Worm (Caenorhabditis elegans) whole organism, L1 larva: ENCODE results near the gene C35B1.4.
A peak's percentile ranks its signal among the peaks of the same experiment; 100 is the strongest.

Experiments
- C16A3.4 ChIP-seq: fragments of 150-350 bp; optimal IDR thresholded peaks from 2 replicates; lab custom pipeline; 2014; ENCODE audit warnings: missing biosample characterization, missing genetic modification characterization
- Y116A8C.19 ChIP-seq: sonication (generic microtip); optimal IDR thresholded peaks from 2 replicates; lab custom pipeline; 2016; ENCODE audit warnings: missing compliant biosample characterization, missing genetic modification characterization, borderline replicate concordance
- aha-1 ChIP-seq: fragments of 150-350 bp; optimal IDR thresholded peaks from 2 replicates; lab custom pipeline; 2014; ENCODE audit warnings: missing biosample characterization, missing genetic modification characterization
- ceh-8 ChIP-seq: fragments of 200-800 bp; sonication (Bioruptor generic); optimal IDR thresholded peaks from 2 replicates; lab custom pipeline; 2018; ENCODE audit warnings: mild to moderate bottlenecking, missing genetic modification characterization, moderate library complexity, missing compliant biosample characterization
- ceh-82 ChIP-seq, 3 experiments: fragments of 150-350 bp in 1 of 3; sonication (generic microtip) in 2 of 3; optimal IDR thresholded peaks; 2 replicates each; lab custom pipeline; 2014 to 2017; ENCODE audit warnings: missing biosample characterization in 3 of 3, missing genetic modification characterization in 3 of 3
- dpl-1 ChIP-seq, 3 experiments: fragments of 150-350 bp in 2 of 3; sonication (generic microtip) in 1 of 3; optimal IDR thresholded peaks; 2 replicates each; lab custom pipeline; 2014 to 2017; ENCODE audit warnings: missing biosample characterization in 3 of 3, missing genetic modification characterization in 3 of 3, missing genetic modification reagents in 3 of 3
- dsc-1 ChIP-seq: sonication (generic microtip); optimal IDR thresholded peaks from 2 replicates; lab custom pipeline; 2016; ENCODE audit warnings: mild to moderate bottlenecking, missing genetic modification characterization, missing compliant biosample characterization
- efl-1 ChIP-seq, 4 experiments: fragments of 150-350 bp; optimal IDR thresholded peaks in 3 of 4; peaks in 1 of 4; 1 replicate in 1 of 4; 2 replicates in 3 of 4; lab custom pipeline; 2014; ENCODE audit warnings: missing biosample characterization in 2 of 4, missing genetic modification characterization in 2 of 4, missing genetic modification reagents in 2 of 4
- egl-13 ChIP-seq: sonication (generic microtip); optimal IDR thresholded peaks from 2 replicates; lab custom pipeline; 2016; ENCODE audit warnings: missing genotype, missing genetic modification reagents, missing genetic modification characterization, missing compliant biosample characterization
- ets-5 ChIP-seq: fragments of 200-800 bp; sonication (Bioruptor generic); IDR thresholded peaks from 2 replicates; pipeline ENCODE4 v1.3.6; 2022; ENCODE audit warnings: missing genetic modification characterization, missing compliant biosample characterization
- fkh-4 ChIP-seq: sonication (generic microtip); optimal IDR thresholded peaks from 2 replicates; lab custom pipeline; 2016; ENCODE audit warnings: missing compliant biosample characterization, missing genetic modification characterization, borderline replicate concordance
- fkh-8 ChIP-seq: sonication (generic microtip); optimal IDR thresholded peaks from 2 replicates; lab custom pipeline; 2016; ENCODE audit warnings: mild to moderate bottlenecking, missing genetic modification characterization, missing compliant biosample characterization
- fos-1 ChIP-seq: fragments of 150-350 bp; optimal IDR thresholded peaks from 2 replicates; lab custom pipeline; 2014; ENCODE audit warnings: missing biosample characterization, missing genetic modification characterization
- grh-1 ChIP-seq: fragments of 200-800 bp; sonication (Bioruptor generic); IDR thresholded peaks from 2 replicates; pipeline ENCODE4 v1.3.6; 2022; ENCODE audit warnings: missing genetic modification reagents, missing genetic modification characterization, missing compliant biosample characterization
- hpl-2 ChIP-seq: fragments of 150-350 bp; optimal IDR thresholded peaks from 2 replicates; lab custom pipeline; 2014; ENCODE audit warnings: missing biosample characterization, missing genetic modification reagents, missing genetic modification characterization
- lin-13 ChIP-seq: fragments of 150-350 bp; optimal IDR thresholded peaks from 2 replicates; lab custom pipeline; 2014; ENCODE audit warnings: missing biosample characterization, missing genetic modification reagents, missing genetic modification characterization
- lin-14 ChIP-seq: fragments of 200-800 bp; sonication (Bioruptor generic); optimal IDR thresholded peaks from 2 replicates; lab custom pipeline; 2018; ENCODE audit warnings: mild to moderate bottlenecking, missing genetic modification characterization, moderate library complexity, missing compliant biosample characterization
- lin-35 ChIP-seq, 2 experiments: fragments of 150-350 bp; optimal IDR thresholded peaks; 2 replicates each; lab custom pipeline; 2014; ENCODE audit warnings: missing biosample characterization in 2 of 2, missing genetic modification characterization in 2 of 2, missing genetic modification reagents in 2 of 2
- lin-39 ChIP-seq: fragments of 150-350 bp; optimal IDR thresholded peaks from 2 replicates; lab custom pipeline; 2014; ENCODE audit warnings: missing biosample characterization, missing genetic modification reagents, missing genetic modification characterization
- lsy-2 ChIP-seq, 2 experiments: fragments of 150-350 bp; optimal IDR thresholded peaks; 2 replicates each; lab custom pipeline; 2014; ENCODE audit warnings: missing biosample characterization in 2 of 2, missing genetic modification characterization in 2 of 2
- mab-9 ChIP-seq: fragments of 200-800 bp; sonication (Bioruptor generic); IDR thresholded peaks from 2 replicates; pipeline ENCODE4 v1.3.6; 2022; ENCODE audit warnings: missing genetic modification reagents, missing genetic modification characterization, missing compliant biosample characterization
- mdl-1 ChIP-seq, 2 experiments: fragments of 150-350 bp; optimal IDR thresholded peaks; 2 replicates each; lab custom pipeline; 2014 to 2017; ENCODE audit warnings: missing biosample characterization in 2 of 2, missing genetic modification characterization in 2 of 2, inconsistent platforms in 1 of 2
- mef-2 ChIP-seq: fragments of 150-350 bp; optimal IDR thresholded peaks from 2 replicates; lab custom pipeline; 2014; ENCODE audit warnings: missing biosample characterization, missing genetic modification characterization
- mep-1 ChIP-seq: fragments of 150-350 bp; optimal IDR thresholded peaks from 2 replicates; lab custom pipeline; 2014; ENCODE audit warnings: missing biosample characterization, missing genetic modification characterization
- nhr-11 ChIP-seq: fragments of 150-350 bp; optimal IDR thresholded peaks from 2 replicates; lab custom pipeline; 2014; ENCODE audit warnings: missing biosample characterization, missing genetic modification characterization
- nhr-19 ChIP-seq: fragments of 200-800 bp; sonication (Bioruptor generic); conservative IDR thresholded peaks from 2 replicates; pipeline ENCODE4 v1.3.6; 2022; ENCODE audit warnings: missing genetic modification characterization, missing compliant biosample characterization
- nhr-237 ChIP-seq: fragments of 150-350 bp; optimal IDR thresholded peaks from 2 replicates; lab custom pipeline; 2014; ENCODE audit warnings: missing biosample characterization, missing genetic modification characterization
- nhr-47 ChIP-seq: sonication (generic microtip); optimal IDR thresholded peaks from 2 replicates; lab custom pipeline; 2016; ENCODE audit warnings: mild to moderate bottlenecking, missing genetic modification characterization, moderate library complexity, missing compliant biosample characterization
- nhr-71 ChIP-seq: sonication (generic microtip); optimal IDR thresholded peaks from 2 replicates; lab custom pipeline; 2016; ENCODE audit warnings: mild to moderate bottlenecking, missing genetic modification characterization, moderate library complexity, missing compliant biosample characterization
- nhr-77 ChIP-seq: fragments of 150-350 bp; optimal IDR thresholded peaks from 2 replicates; lab custom pipeline; 2014; ENCODE audit warnings: missing biosample characterization, missing genetic modification characterization
- nhr-85 ChIP-seq: sonication (generic microtip); peaks from one replicate; lab custom pipeline; 2016; ENCODE audit warnings: missing genetic modification characterization, inconsistent platforms, missing compliant biosample characterization
- pag-3 ChIP-seq: sonication (generic microtip); optimal IDR thresholded peaks from 2 replicates; lab custom pipeline; 2017; ENCODE audit warnings: missing genetic modification characterization, mild to moderate bottlenecking, missing compliant biosample characterization, antibody characterized with exemption, borderline replicate concordance; ENCODE audit not compliant: insufficient read depth
- pax-3 ChIP-seq: fragments of 200-800 bp; sonication (Bioruptor generic); optimal IDR thresholded peaks from 2 replicates; lab custom pipeline; 2018; ENCODE audit warnings: mild to moderate bottlenecking, missing genetic modification characterization, moderate library complexity, missing compliant biosample characterization
- snu-23 ChIP-seq: sonication (generic microtip); optimal IDR thresholded peaks from 2 replicates; lab custom pipeline; 2016; ENCODE audit warnings: missing genetic modification characterization, missing compliant biosample characterization
- sox-4 ChIP-seq: sonication (generic microtip); optimal IDR thresholded peaks from 2 replicates; lab custom pipeline; 2016; ENCODE audit warnings: missing genetic modification characterization, missing compliant biosample characterization
- sptf-1 ChIP-seq: fragments of 150-350 bp; optimal IDR thresholded peaks from 2 replicates; lab custom pipeline; 2014; ENCODE audit warnings: missing biosample characterization, missing genetic modification characterization
- swsn-7 ChIP-seq: sonication (generic microtip); optimal IDR thresholded peaks from 2 replicates; lab custom pipeline; 2016; ENCODE audit warnings: missing genetic modification characterization, missing compliant biosample characterization
- unc-62 ChIP-seq: fragments of 150-350 bp; optimal IDR thresholded peaks from 2 replicates; lab custom pipeline; 2014; ENCODE audit warnings: missing biosample characterization, missing genetic modification reagents, missing genetic modification characterization
- unc-86 ChIP-seq: sonication (generic microtip); optimal IDR thresholded peaks from 2 replicates; lab custom pipeline; 2016; ENCODE audit warnings: missing genetic modification characterization, missing compliant biosample characterization
- unc-98 ChIP-seq: fragments of 200-800 bp; sonication (Bioruptor generic); IDR thresholded peaks from 2 replicates; pipeline ENCODE4 v1.3.6; 2022; ENCODE audit warnings: missing genetic modification characterization, missing compliant biosample characterization
- ztf-4 ChIP-seq: fragments of 150-350 bp; optimal IDR thresholded peaks from 2 replicates; lab custom pipeline; 2014; ENCODE audit warnings: missing biosample characterization, missing genetic modification characterization

C35B1.4 gene

DNA sequence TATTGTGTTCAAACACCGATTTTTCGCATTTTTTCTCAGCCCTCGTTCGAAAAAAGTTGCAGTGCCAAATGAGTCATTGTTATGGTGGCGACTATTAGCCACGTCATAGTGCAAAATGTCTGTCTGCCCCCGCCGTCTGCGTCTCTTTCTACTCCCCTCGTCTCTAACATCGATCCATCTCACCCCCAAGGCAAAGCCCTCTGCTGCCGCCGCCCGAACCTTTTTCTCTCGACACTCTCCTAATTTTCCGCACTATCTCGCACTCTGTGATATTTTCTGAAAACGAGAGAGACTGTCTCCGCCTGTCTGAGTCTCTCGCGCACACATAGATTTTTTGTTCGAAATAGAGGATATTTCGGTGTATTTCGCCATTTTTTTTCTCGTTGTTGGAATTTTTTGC lies 13.5 kb downstream of the C35B1.4 start (continued):
- peak; percentile 39 to 69 (median 67) for TF ChIP-seq ceh-82 (tag; optimal IDR thresholded peaks at IDR 0.05; lab: Kevin White, UChicago)
- peak; percentile 40 for TF ChIP-seq nhr-11 (tag; lab: Kevin White, UChicago)
- peak; percentile 96 for TF ChIP-seq lin-14
- TF ChIP-seq pag-3 (tag; lab: Kevin White, UChicago): no peak
- peak; percentile 91 for TF ChIP-seq snu-23 (GFP tag; lab: Kevin White, UChicago)
- TF ChIP-seq nhr-71 (tag; lab: Kevin White, UChicago): peak; percentile 92
- peak; percentile 21 to 58 (median 55) for TF ChIP-seq dpl-1 (GFP tag; optimal IDR thresholded peaks at IDR 0.05; lab: Kevin White, UChicago)
- TF ChIP-seq pax-3 (tag; lab: Kevin White, UChicago): peak; percentile 53
- peak; percentile 11 for TF ChIP-seq C16A3.4 (tag; lab: Kevin White, UChicago)
- TF ChIP-seq egl-13 (tag; lab: Kevin White, UChicago): peak; percentile 78
- peak; percentile 71 for TF ChIP-seq fos-1 (tag; lab: Kevin White, UChicago)
- peak; percentile 67 for TF ChIP-seq mep-1 (tag; lab: Kevin White, UChicago)
- peak; percentile 70 for TF ChIP-seq dsc-1 (tag; lab: Kevin White, UChicago)
- no peak for TF ChIP-seq hpl-2 (GFP tag; lab: Kevin White, UChicago)
- TF ChIP-seq unc-62 (GFP tag; lab: Kevin White, UChicago): no peak
- no peak for TF ChIP-seq ets-5 (GFP tag; lab: Robert Waterston, UW)
- peak; percentile 80 for TF ChIP-seq unc-86 (tag; lab: Kevin White, UChicago)
- no peak for TF ChIP-seq sox-4 (tag; lab: Kevin White, UChicago)
- peak in 1 of 2 experiments; percentile 45 for TF ChIP-seq mdl-1 (tag; optimal IDR thresholded peaks at IDR 0.05; lab: Kevin White, UChicago)
- TF ChIP-seq mab-9 (GFP tag; lab: Robert Waterston, UW): peak; percentile 56; the same call in 1 of the 2 replicates
- peak; percentile 88 for TF ChIP-seq swsn-7 (tag; lab: Kevin White, UChicago)
- peak; percentile 1 for TF ChIP-seq nhr-237 (tag; lab: Kevin White, UChicago)
- TF ChIP-seq fkh-8 (tag; lab: Kevin White, UChicago): peak; percentile 74
- TF ChIP-seq nhr-77: peak; percentile 3
- TF ChIP-seq nhr-47 (tag; lab: Kevin White, UChicago): peak; percentile 87
- no peak for TF ChIP-seq ceh-8 (GFP tag; lab: Kevin White, UChicago)
- TF ChIP-seq nhr-19: peak; percentile 77
- peak; percentile 90 for TF ChIP-seq nhr-85
- peak; percentile 75 to 77 for TF ChIP-seq lsy-2 (tag; optimal IDR thresholded peaks at IDR 0.05; lab: Kevin White, UChicago)
- peak; percentile 32 for TF ChIP-seq lin-13 (GFP tag; lab: Kevin White, UChicago)
- no peak for TF ChIP-seq aha-1 (tag; lab: Kevin White, UChicago)
- TF ChIP-seq mef-2 (tag; lab: Kevin White, UChicago): peak; percentile 67
- peak; percentile 70 for TF ChIP-seq ztf-4
- TF ChIP-seq sptf-1 (tag; lab: Kevin White, UChicago): no peak
- no peak for TF ChIP-seq fkh-4 (tag; lab: Kevin White, UChicago)
- peak; percentile 60; the same call in 1 of the 2 replicates for TF ChIP-seq grh-1
- peak; percentile 53 for TF ChIP-seq lin-39 (tag; lab: Kevin White, UChicago)
- no peak for TF ChIP-seq unc-98 (GFP tag; lab: Robert Waterston, UW)
- peak; percentile 75 to 85 for TF ChIP-seq efl-1 (optimal IDR thresholded peaks at IDR 0.05; lab: Kevin White, UChicago)
- peak; percentile 35 to 94 for TF ChIP-seq efl-1 (GFP tag; optimal IDR thresholded peaks at IDR 0.05 in 1 of 2; lab: Kevin White, UChicago)
- TF ChIP-seq Y116A8C.19 (tag; lab: Kevin White, UChicago): no peak

DNA sequence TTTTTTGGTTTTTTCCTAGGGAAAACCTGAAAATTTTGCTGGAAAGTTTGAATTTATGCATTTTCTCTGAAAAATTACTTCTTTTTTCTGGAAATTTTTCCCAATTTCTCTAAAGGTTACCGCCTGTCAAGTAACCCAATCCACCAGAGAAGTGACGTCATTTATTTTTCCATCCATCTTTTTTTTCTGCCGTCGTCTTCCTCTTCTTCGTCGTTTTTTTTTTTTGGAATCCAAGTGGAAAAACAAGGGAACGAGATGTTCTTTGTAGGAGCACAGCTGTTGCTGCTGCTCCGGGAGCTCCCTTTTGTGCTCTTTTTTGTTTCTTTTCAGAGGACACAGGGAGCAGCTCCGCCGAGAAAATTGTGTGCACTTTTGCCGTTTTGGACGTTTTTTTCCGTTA lies 14.8 kb downstream of the C35B1.4 start:
- TF ChIP-seq lin-14: peak; percentile 24
- TF ChIP-seq fkh-4 (tag; lab: Kevin White, UChicago): no peak
- no peak for TF ChIP-seq Y116A8C.19 (tag; lab: Kevin White, UChicago)
- TF ChIP-seq aha-1 (tag; lab: Kevin White, UChicago): no peak
- TF ChIP-seq nhr-77: no peak
- TF ChIP-seq lin-35 (GFP tag; optimal IDR thresholded peaks at IDR 0.05; lab: Kevin White, UChicago): no peak
- 0 out of 2 replicates have a peak, but pooled peaks have one; percentile 4 for TF ChIP-seq nhr-19
- peak; percentile 9 for TF ChIP-seq nhr-71 (tag; lab: Kevin White, UChicago)
- TF ChIP-seq mab-9 (GFP tag; lab: Robert Waterston, UW): no peak
